Fruit fly (Drosophila melanogaster) whole organism, embryonic: ENCODE measurements around the gene H15.

Experiments
- Bgb ChIP-seq: fragments of 200-800 bp; sonication (Bioruptor generic); IDR thresholded peaks from 2 replicates; pipeline ENCODE4 v1.3.6; 2022; ENCODE audit warnings: missing biosample characterization, missing genetic modification characterization; ENCODE audit not compliant: partially characterized antibody
- CG11504 ChIP-seq: fragments of 200-800 bp; sonication (Bioruptor generic); optimal IDR thresholded peaks from 3 replicates; lab custom pipeline; 2019; ENCODE audit warnings: missing biosample characterization, mild to moderate bottlenecking, missing genetic modification characterization, moderate library complexity
- CG11695 ChIP-seq: fragments of 200-800 bp; sonication (Bioruptor generic); IDR thresholded peaks from 3 replicates; pipeline ENCODE4 v1.3.6; 2022; ENCODE audit warnings: missing biosample characterization, missing genetic modification characterization
- CG12391 ChIP-seq: fragments of 200-800 bp; sonication (Bioruptor generic); optimal IDR thresholded peaks from 3 replicates; lab custom pipeline; 2018; ENCODE audit warnings: missing biosample characterization, mild to moderate bottlenecking, missing genetic modification characterization, moderate library complexity
- CG13123 ChIP-seq: fragments of 200-800 bp; sonication (Bioruptor generic); optimal IDR thresholded peaks from 2 replicates; lab custom pipeline; 2016; ENCODE audit warnings: missing biosample characterization, missing genetic modification characterization
- CG13296 ChIP-seq: fragments of 200-800 bp; sonication (Bioruptor generic); optimal IDR thresholded peaks from 3 replicates; lab custom pipeline; 2018; ENCODE audit warnings: missing biosample characterization, mild to moderate bottlenecking, missing genetic modification characterization
- CG15601 ChIP-seq: fragments of 200-800 bp; sonication (Bioruptor generic); optimal IDR thresholded peaks from 3 replicates; lab custom pipeline; 2019; ENCODE audit warnings: missing biosample characterization, mild to moderate bottlenecking, missing genetic modification characterization, moderate library complexity
- CG1602 ChIP-seq: fragments of 200-800 bp; sonication (Bioruptor generic); optimal IDR thresholded peaks from 3 replicates; lab custom pipeline; 2016; ENCODE audit warnings: missing biosample characterization, missing genetic modification characterization
- CG17385 ChIP-seq: fragments of 200-800 bp; sonication (Bioruptor generic); optimal IDR thresholded peaks from 3 replicates; lab custom pipeline; 2018; ENCODE audit warnings: missing biosample characterization, mild to moderate bottlenecking, missing genetic modification characterization
- CG1832 ChIP-seq: fragments of 200-800 bp; sonication (Bioruptor generic); optimal IDR thresholded peaks from 2 replicates; lab custom pipeline; 2017; ENCODE audit warnings: missing biosample characterization, mild to moderate bottlenecking, missing genetic modification characterization, inconsistent platforms
- CG2120 ChIP-seq: fragments of 200-800 bp; sonication (Bioruptor generic); optimal IDR thresholded peaks from 3 replicates; lab custom pipeline; 2016; ENCODE audit warnings: missing biosample characterization, missing genetic modification characterization
- CG30020 ChIP-seq: fragments of 200-800 bp; optimal IDR thresholded peaks from 2 replicates; lab custom pipeline; 2019; ENCODE audit warnings: missing biosample characterization, mild to moderate bottlenecking, missing genetic modification characterization, moderate library complexity
- CG3163 ChIP-seq: fragments of 200-800 bp; sonication (Bioruptor generic); optimal IDR thresholded peaks from 3 replicates; lab custom pipeline; 2016; ENCODE audit warnings: missing biosample characterization, missing genetic modification characterization
- CG4404 ChIP-seq: fragments of 200-800 bp; sonication (Bioruptor generic); IDR thresholded peaks from 2 replicates; pipeline ENCODE4 v1.3.6; 2022; ENCODE audit warnings: missing biosample characterization, missing genetic modification characterization
- CG5180 ChIP-seq: fragments of 200-800 bp; sonication (Bioruptor generic); optimal IDR thresholded peaks from 3 replicates; lab custom pipeline; 2017; ENCODE audit warnings: missing biosample characterization, missing genetic modification characterization, mild to moderate bottlenecking, moderate library complexity, missing genetic modification reagents
- CG7556 ChIP-seq: fragments of 200-800 bp; sonication (Bioruptor generic); optimal IDR thresholded peaks from 2 replicates; lab custom pipeline; 2017; ENCODE audit warnings: missing biosample characterization, mild to moderate bottlenecking, missing genetic modification characterization
- CG7963 ChIP-seq: fragments of 200-800 bp; sonication (Bioruptor generic); IDR thresholded peaks from 3 replicates; pipeline ENCODE4 v1.3.6; 2022; ENCODE audit warnings: missing biosample characterization, missing genetic modification characterization; ENCODE audit not compliant: partially characterized antibody
- CG7987 ChIP-seq: fragments of 200-800 bp; sonication (Bioruptor generic); optimal IDR thresholded peaks from 2 replicates; lab custom pipeline; 2018; ENCODE audit warnings: missing biosample characterization, mild to moderate bottlenecking, missing genetic modification characterization, moderate library complexity
- CG8089 ChIP-seq: fragments of 200-800 bp; sonication (Bioruptor generic); optimal IDR thresholded peaks from 3 replicates; lab custom pipeline; 2016; ENCODE audit warnings: missing biosample characterization, missing genetic modification characterization
- CG8290 ChIP-seq, 3 experiments: fragments of 200-800 bp; sonication (Bioruptor generic); optimal IDR thresholded peaks; 2 replicates each; lab custom pipeline; 2016 to 2019; ENCODE audit warnings: missing biosample characterization in 3 of 3, missing genetic modification characterization in 3 of 3, mild to moderate bottlenecking in 2 of 3, moderate library complexity in 1 of 3
- CG8478 ChIP-seq: fragments of >200 bp; optimal IDR thresholded peaks from 2 replicates; lab custom pipeline; 2018
- CTCF ChIP-seq: fragments of 200-800 bp; sonication (Bioruptor generic); optimal IDR thresholded peaks from 2 replicates; lab custom pipeline; 2017; ENCODE audit warnings: missing biosample characterization, mild to moderate bottlenecking, missing genetic modification characterization, moderate library complexity
- Camta ChIP-seq: fragments of 200-800 bp; sonication (Bioruptor generic); optimal IDR thresholded peaks from 2 replicates; lab custom pipeline; 2016; ENCODE audit warnings: missing biosample characterization, missing genetic modification characterization
- Dip3 ChIP-seq: fragments of 200-800 bp; sonication (Bioruptor generic); optimal IDR thresholded peaks from 3 replicates; lab custom pipeline; 2016; ENCODE audit warnings: missing biosample characterization, missing genetic modification characterization
- Ets65A ChIP-seq: fragments of 200-800 bp; sonication (Bioruptor generic); peaks from one replicate; lab custom pipeline; 2016; ENCODE audit warnings: missing biosample characterization, missing genetic modification characterization
- Ets97D ChIP-seq: fragments of 200-800 bp; sonication (Bioruptor generic); optimal IDR thresholded peaks from 3 replicates; lab custom pipeline; 2016; ENCODE audit warnings: missing biosample characterization, missing genetic modification characterization
- Gsc ChIP-seq: fragments of 200-800 bp; sonication (Bioruptor generic); IDR thresholded peaks from 2 replicates; pipeline ENCODE4 v1.3.6; 2022; ENCODE audit warnings: missing biosample characterization, missing genetic modification characterization
- Lpt ChIP-seq: fragments of >200 bp; optimal IDR thresholded peaks from 2 replicates; lab custom pipeline; 2018; ENCODE audit warnings: missing biosample characterization, missing genetic modification characterization
- MESR4 ChIP-seq: fragments of 200-800 bp; sonication (Bioruptor generic); optimal IDR thresholded peaks from 2 replicates; lab custom pipeline; 2018; ENCODE audit warnings: missing biosample characterization, mild to moderate bottlenecking, missing genetic modification characterization, moderate library complexity
- Nf-YB ChIP-seq: fragments of 200-800 bp; sonication (Bioruptor generic); optimal IDR thresholded peaks from 3 replicates; lab custom pipeline; 2019; ENCODE audit warnings: missing biosample characterization, mild to moderate bottlenecking, missing genetic modification characterization, moderate library complexity
- NfI ChIP-seq: fragments of 200-800 bp; sonication (Bioruptor generic); optimal IDR thresholded peaks from 3 replicates; lab custom pipeline; 2018; ENCODE audit warnings: missing biosample characterization, mild to moderate bottlenecking, missing genetic modification characterization, moderate library complexity
- Rfx ChIP-seq: fragments of 200-800 bp; sonication (Bioruptor generic); IDR thresholded peaks from 2 replicates; pipeline ENCODE4 v1.3.6; 2022; ENCODE audit warnings: missing biosample characterization, missing genetic modification characterization
- Sin3A ChIP-seq: fragments of >200 bp; optimal IDR thresholded peaks from 2 replicates; lab custom pipeline; 2018
- Ssrp ChIP-seq: fragments of 200-800 bp; sonication (Bioruptor generic); optimal IDR thresholded peaks from 2 replicates; lab custom pipeline; 2018; ENCODE audit warnings: missing biosample characterization, mild to moderate bottlenecking, missing genetic modification characterization, moderate library complexity
- Tbp ChIP-seq: fragments of >200 bp; optimal IDR thresholded peaks from 2 replicates; lab custom pipeline; 2018; ENCODE audit warnings: missing biosample characterization, missing genetic modification characterization
- Trl ChIP-seq, 3 experiments: fragments of >200 bp in 2 of 3; fragments of 200-800 bp in 1 of 3; sonication (Bioruptor generic) in 1 of 3; optimal IDR thresholded peaks; 2 replicates in 1 of 3; 3 replicates in 2 of 3; lab custom pipeline; 2016 to 2017; ENCODE audit warnings: missing biosample characterization in 1 of 3, missing genetic modification characterization in 1 of 3
- YL-1 ChIP-seq: fragments of 200-800 bp; sonication (Bioruptor generic); optimal IDR thresholded peaks from 3 replicates; lab custom pipeline; 2017; ENCODE audit warnings: missing biosample characterization, mild to moderate bottlenecking, missing genetic modification characterization
- abd-A ChIP-seq: fragments of 200-800 bp; sonication (Bioruptor generic); optimal IDR thresholded peaks from 3 replicates; lab custom pipeline; 2019; ENCODE audit warnings: missing biosample characterization, mild to moderate bottlenecking, missing genetic modification characterization, moderate library complexity
- caup ChIP-seq: fragments of 200-800 bp; sonication (Bioruptor generic); optimal IDR thresholded peaks from 3 replicates; lab custom pipeline; 2017; ENCODE audit warnings: missing biosample characterization, mild to moderate bottlenecking, missing genetic modification characterization, moderate library complexity; ENCODE audit not compliant: severe bottlenecking
- chinmo ChIP-seq: fragments of 200-800 bp; sonication (Bioruptor generic); IDR thresholded peaks from 4 replicates; pipeline ENCODE4 v1.3.6; 2022; ENCODE audit warnings: missing biosample characterization, missing genetic modification characterization; ENCODE audit not compliant: partially characterized antibody
- chn ChIP-seq: fragments of 200-800 bp; sonication (Bioruptor generic); optimal IDR thresholded peaks from 2 replicates; lab custom pipeline; 2016; ENCODE audit warnings: missing biosample characterization, missing genetic modification characterization
- croc ChIP-seq: fragments of 200-800 bp; sonication (Bioruptor generic); conservative IDR thresholded peaks from 3 replicates; pipeline ENCODE4 v1.3.6; 2022; ENCODE audit warnings: missing biosample characterization, missing genetic modification characterization
- da ChIP-seq: fragments of 200-800 bp; sonication (Bioruptor generic); optimal IDR thresholded peaks from 2 replicates; lab custom pipeline; 2016; ENCODE audit warnings: missing biosample characterization, missing genetic modification characterization
- disco-r ChIP-seq: fragments of 200-800 bp; sonication (Bioruptor generic); optimal IDR thresholded peaks from 2 replicates; lab custom pipeline; 2016; ENCODE audit warnings: missing biosample characterization, missing genetic modification characterization
- fd96Cb ChIP-seq: fragments of 200-800 bp; sonication (Bioruptor generic); optimal IDR thresholded peaks from 2 replicates; lab custom pipeline; 2018; ENCODE audit warnings: missing biosample characterization, mild to moderate bottlenecking, missing genetic modification characterization, moderate library complexity
- inv ChIP-seq: fragments of 200-800 bp; sonication (Bioruptor generic); IDR thresholded peaks from 2 replicates; pipeline ENCODE4 v1.3.6; 2022; ENCODE audit warnings: missing biosample characterization, missing genetic modification characterization; ENCODE audit not compliant: partially characterized antibody
- phol ChIP-seq: fragments of 200-800 bp; sonication (Bioruptor generic); optimal IDR thresholded peaks from 3 replicates; lab custom pipeline; 2018; ENCODE audit warnings: missing biosample characterization, mild to moderate bottlenecking, missing genetic modification characterization, moderate library complexity
- sr ChIP-seq: fragments of 200-800 bp; sonication (Bioruptor generic); IDR thresholded peaks from 3 replicates; pipeline ENCODE4 v1.3.6; 2022; ENCODE audit warnings: missing biosample characterization, missing genetic modification characterization
- zfh1 ChIP-seq: fragments of 200-800 bp; sonication (Bioruptor generic); IDR thresholded peaks from 3 replicates; pipeline ENCODE4 v1.3.6; 2022; ENCODE audit warnings: missing biosample characterization, missing genetic modification characterization

Gene H15

dm6 chr2L:5415382-5415781 lies 11.3 kb downstream of the H15 start (continued):
- TF ChIP-seq CG17385 (GFP tag; lab: Kevin White, UChicago): no peak
- TF ChIP-seq YL-1 (GFP tag; lab: Kevin White, UChicago): no peak

dm6 chr2L:5421570-5422004 lies 17.5 kb downstream of the H15 start:
- TF ChIP-seq CG1832 (GFP tag; lab: Kevin White, UChicago) (peak; percentile 80), da (GFP tag; lab: Kevin White, UChicago) (no peak), CG1602 (GFP tag; lab: Kevin White, UChicago) (no peak), Sin3A (no peak), caup (GFP tag; lab: Kevin White, UChicago) (no peak), Ssrp (tag; lab: Kevin White, UChicago) (no peak), NfI (no peak), Tbp (GFP tag; lab: Kevin White, UChicago) (no peak), CG15601 (no peak), CG7963 (0 out of 3 replicates have a peak, but pooled peaks have one; percentile 16), CG3163 (GFP tag; lab: Kevin White, UChicago) (no peak), CTCF (no peak), CG11695 (GFP tag; lab: Robert Waterston, UW) (no peak), Ets97D (GFP tag; lab: Kevin White, UChicago) (no peak), Trl (optimal IDR thresholded peaks at IDR 0.05; lab: Kevin White, UChicago) (peak; percentile 33 to 45), Trl (GFP tag; optimal IDR thresholded peaks at IDR 0.05; lab: Kevin White, UChicago) (no peak), CG7987 (GFP tag; lab: Kevin White, UChicago) (no peak), CG11504 (peak; percentile 6), Rfx (GFP tag; lab: Robert Waterston, UW) (no peak), Camta (GFP tag; lab: Kevin White, UChicago) (no peak), CG4404 (GFP tag; lab: Robert Waterston, UW) (no peak), croc (GFP tag; lab: Robert Waterston, UW) (no peak), CG7556 (GFP tag; lab: Kevin White, UChicago) (no peak), abd-A (tag; lab: Kevin White, UChicago) (peak; percentile 17), CG13296 (GFP tag; lab: Kevin White, UChicago) (no peak), fd96Cb (tag; lab: Kevin White, UChicago) (no peak), Bgb (GFP tag; lab: Robert Waterston, UW) (peak; percentile 47; the same call in 1 of the 2 replicates), Gsc (GFP tag; lab: Robert Waterston, UW) (no peak), Nf-YB (peak; percentile 81), chinmo (GFP tag; lab: Robert Waterston, UW) (0 out of 4 replicates have a peak, but pooled peaks have one; percentile 58), phol (tag; lab: Kevin White, UChicago) (peak; percentile 41), CG12391 (tag; lab: Kevin White, UChicago) (no peak), CG8478 (lab: Kevin White, UChicago) (peak; percentile 59), CG13123 (no peak), CG8290 (GFP tag; optimal IDR thresholded peaks at IDR 0.05; lab: Kevin White, UChicago) (no peak), CG8290 (tag; optimal IDR thresholded peaks at IDR 0.05; lab: Kevin White, UChicago) (no peak), CG2120 (GFP tag; lab: Kevin White, UChicago) (no peak), Dip3 (no peak), disco-r (GFP tag; lab: Kevin White, UChicago) (no peak), zfh1 (no peak), Ets65A (GFP tag; lab: Kevin White, UChicago) (peak; percentile 91), sr (GFP tag; lab: Robert Waterston, UW) (no peak), inv (GFP tag; lab: Robert Waterston, UW) (no peak), CG5180 (GFP tag; lab: Kevin White, UChicago) (peak; percentile 9), CG30020 (no peak), MESR4 (GFP tag; lab: Kevin White, UChicago) (no peak), CG8089 (GFP tag; lab: Kevin White, UChicago) (no peak), Lpt (GFP tag; lab: Kevin White, UChicago) (no peak), chn (GFP tag; lab: Kevin White, UChicago) (no peak)
